7 worm cellular contexts compared by ENCODE assay signal in the genomic region with DNA sequence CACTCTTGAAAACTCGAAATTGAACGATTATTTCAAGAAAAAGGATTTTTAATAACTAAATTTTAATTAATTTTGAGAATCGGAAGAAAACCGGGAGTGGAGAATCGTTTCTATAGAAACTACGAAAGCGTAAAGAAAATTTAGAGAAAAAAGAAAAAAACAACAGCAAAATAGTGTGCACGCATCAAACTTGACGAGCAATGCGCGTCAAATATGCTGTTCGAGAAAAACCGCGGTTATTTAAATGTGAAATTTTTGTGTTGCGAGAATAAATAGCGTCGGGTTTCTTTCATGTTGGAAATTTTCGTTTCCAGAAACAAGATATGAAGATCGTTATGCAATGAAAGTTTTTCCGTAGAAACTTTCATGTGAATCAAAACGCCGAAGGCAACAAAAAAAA.
TF ChIP-seq lines count a peak whose summit lies in the region.

No protein-coding gene starts in this region.

TF ChIP-seq in whole organism, L1 larva, 84 proteins besides CTCF, POLR2A, EP300 and RAD21 (continues in another document):
- no peak for TF ChIP-seq sox-4 (tag; optimal IDR thresholded peaks at IDR 0.05; lab: Kevin White, UChicago)
- no peak for TF ChIP-seq pag-3 (tag; optimal IDR thresholded peaks at IDR 0.05; lab: Kevin White, UChicago; ENCODE audit: borderline replicate concordance, insufficient read depth)
- TF ChIP-seq hlh-4 (tag; optimal IDR thresholded peaks at IDR 0.05; lab: Kevin White, UChicago), result no peak
- TF ChIP-seq fkh-8 (tag; optimal IDR thresholded peaks at IDR 0.05; lab: Kevin White, UChicago), result no peak
- TF ChIP-seq mdl-1 (tag; optimal IDR thresholded peaks at IDR 0.05; lab: Kevin White, UChicago), result peak in 1 of 2 experiments; percentile 11
- TF ChIP-seq mef-2 (tag; optimal IDR thresholded peaks at IDR 0.05; lab: Kevin White, UChicago), result no peak
- peak; percentile 42 for TF ChIP-seq C16A3.4 (tag; optimal IDR thresholded peaks at IDR 0.05; lab: Kevin White, UChicago)
- TF ChIP-seq nhr-20 (tag; optimal IDR thresholded peaks at IDR 0.05; lab: Kevin White, UChicago), result peak; percentile 13
- TF ChIP-seq lsy-2 (tag; optimal IDR thresholded peaks at IDR 0.05; lab: Kevin White, UChicago), result peak; percentile 71 to 84
- TF ChIP-seq lin-15B (tag; optimal IDR thresholded peaks at IDR 0.05; lab: Kevin White, UChicago), result peak; percentile 32
- TF ChIP-seq nhr-77 (tag; optimal IDR thresholded peaks at IDR 0.05; lab: Kevin White, UChicago), result no peak
- no peak for TF ChIP-seq unc-62 (GFP tag; optimal IDR thresholded peaks at IDR 0.05; lab: Kevin White, UChicago)

TF ChIP-seq in whole organism, L2 larva, 48 proteins besides CTCF, POLR2A, EP300 and RAD21 (continues in another document):
- TF ChIP-seq crh-2 (tag; optimal IDR thresholded peaks at IDR 0.05; lab: Kevin White, UChicago) (peak; percentile 43), sma-9 (GFP tag; optimal IDR thresholded peaks at IDR 0.05; lab: Kevin White, UChicago) (peak; percentile 44), sma-9 (tag; optimal IDR thresholded peaks at IDR 0.05; lab: Kevin White, UChicago) (no peak), nhr-12 (tag; optimal IDR thresholded peaks at IDR 0.05; lab: Kevin White, UChicago) (no peak), lin-39 (tag; optimal IDR thresholded peaks at IDR 0.05; lab: Kevin White, UChicago) (no peak), lin-13 (GFP tag; optimal IDR thresholded peaks at IDR 0.05; lab: Kevin White, UChicago) (peak; percentile 43), nhr-25 (tag; optimal IDR thresholded peaks at IDR 0.05; lab: Kevin White, UChicago) (peak; percentile 24), C34F6.9 (tag; optimal IDR thresholded peaks at IDR 0.05; lab: Kevin White, UChicago) (peak; percentile 75), nhr-23 (tag; optimal IDR thresholded peaks at IDR 0.05; lab: Kevin White, UChicago) (no peak), nhr-129 (tag; optimal IDR thresholded peaks at IDR 0.05; lab: Kevin White, UChicago) (peak; percentile 38), nhr-11 (tag; optimal IDR thresholded peaks at IDR 0.05; lab: Kevin White, UChicago) (no peak), snpc-4 (tag; optimal IDR thresholded peaks at IDR 0.05; lab: Kevin White, UChicago) (peak; percentile 40), sma-3 (GFP tag; optimal IDR thresholded peaks at IDR 0.05; lab: Kevin White, UChicago) (peak; percentile 13)

TF ChIP-seq in whole organism, L3 larva, 47 proteins besides CTCF, POLR2A, EP300 and RAD21 (continues in another document):
- TF ChIP-seq nhr-12 (tag; optimal IDR thresholded peaks at IDR 0.05; lab: Kevin White, UChicago) (no peak), hmg-11 (tag; optimal IDR thresholded peaks at IDR 0.05; lab: Kevin White, UChicago) (peak; percentile 43), nhr-43 (tag; optimal IDR thresholded peaks at IDR 0.05; lab: Kevin White, UChicago; ENCODE audit: poor library complexity, severe bottlenecking) (no peak), R02D3.7 (tag; optimal IDR thresholded peaks at IDR 0.05; lab: Kevin White, UChicago) (peak; percentile 35), skn-1 (tag; optimal IDR thresholded peaks at IDR 0.05; lab: Kevin White, UChicago) (peak; percentile 29), nfya-1 (tag; optimal IDR thresholded peaks at IDR 0.05; lab: Kevin White, UChicago; ENCODE audit: insufficient read depth) (peak; percentile 79), nhr-23 (tag; optimal IDR thresholded peaks at IDR 0.05; lab: Kevin White, UChicago) (peak; percentile 1), lin-15B (tag; optimal IDR thresholded peaks at IDR 0.05; lab: Kevin White, UChicago) (peak; percentile 50), mdl-1 (tag; optimal IDR thresholded peaks at IDR 0.05; lab: Kevin White, UChicago) (no peak), mml-1 (tag; optimal IDR thresholded peaks at IDR 0.05; lab: Kevin White, UChicago) (no peak), ceh-16 (tag; optimal IDR thresholded peaks at IDR 0.05; lab: Kevin White, UChicago) (no peak), pha-4 (tag; optimal IDR thresholded peaks at IDR 0.05; lab: Kevin White, UChicago) (peak; percentile 78)

TF ChIP-seq in whole organism, L4 larva, 104 proteins besides CTCF, POLR2A, EP300 and RAD21 (continues in another document):
- TF ChIP-seq lir-3 (tag; optimal IDR thresholded peaks at IDR 0.05; lab: Kevin White, UChicago), result no peak
- TF ChIP-seq sdz-12 (GFP tag; optimal IDR thresholded peaks at IDR 0.05; lab: Kevin White, UChicago), result no peak
- no peak for TF ChIP-seq Y75B8A.6 (GFP tag; IDR thresholded peaks at IDR 0.05; lab: Robert Waterston, UW)
- peak; percentile 88 for TF ChIP-seq dpl-1 (GFP tag; optimal IDR thresholded peaks at IDR 0.05; lab: Kevin White, UChicago)
- no peak for TF ChIP-seq attf-4 (tag; optimal IDR thresholded peaks at IDR 0.05; lab: Kevin White, UChicago)
- TF ChIP-seq T26A8.4 (GFP tag; IDR thresholded peaks at IDR 0.05; lab: Robert Waterston, UW), result no peak
- no peak for TF ChIP-seq daf-12 (tag; optimal IDR thresholded peaks at IDR 0.05; lab: Kevin White, UChicago)
- no peak for TF ChIP-seq lin-39 (tag; optimal IDR thresholded peaks at IDR 0.05; lab: Kevin White, UChicago)
- no peak for TF ChIP-seq lin-1 (GFP tag; IDR thresholded peaks at IDR 0.05; lab: Robert Waterston, UW)
- peak in 1 of 2 experiments; percentile 76 for TF ChIP-seq lsy-2 (tag; optimal IDR thresholded peaks at IDR 0.05; lab: Kevin White, UChicago)
- no peak for TF ChIP-seq hif-1 (tag; optimal IDR thresholded peaks at IDR 0.05; lab: Kevin White, UChicago)
- TF ChIP-seq nhr-42 (GFP tag; IDR thresholded peaks at IDR 0.05; lab: Robert Waterston, UW), result no peak
- no peak for TF ChIP-seq F26F4.8 (GFP tag; conservative IDR thresholded peaks at IDR 0.05; lab: Robert Waterston, UW)
- TF ChIP-seq mes-2 (tag; optimal IDR thresholded peaks at IDR 0.05; lab: Kevin White, UChicago; ENCODE audit: poor library complexity, severe bottlenecking), result peak; percentile 74

TF ChIP-seq in whole organism, late embryonic, 69 proteins besides CTCF, POLR2A, EP300 and RAD21:
- TF ChIP-seq nfya-1 (tag; optimal IDR thresholded peaks at IDR 0.05; lab: Kevin White, UChicago) (peak; percentile 14), elt-4 (tag; optimal IDR thresholded peaks at IDR 0.05; lab: Kevin White, UChicago) (no peak), ceh-45 (GFP tag; IDR thresholded peaks at IDR 0.05; lab: Robert Waterston, UW) (no peak), syd-9 (tag; optimal IDR thresholded peaks at IDR 0.05; lab: Kevin White, UChicago) (no peak), sox-2 (GFP tag; IDR thresholded peaks at IDR 0.05; lab: Robert Waterston, UW) (no peak), hlh-8 (tag; optimal IDR thresholded peaks at IDR 0.05; lab: Kevin White, UChicago) (no peak), C38D4.7 (GFP tag; optimal IDR thresholded peaks at IDR 0.05; lab: Kevin White, UChicago) (no peak)

TF ChIP-seq in whole organism, mixed stage, embryonic, 35 proteins besides CTCF, POLR2A, EP300 and RAD21:
- TF ChIP-seq ceh-83 (GFP tag; optimal IDR thresholded peaks at IDR 0.05; lab: Kevin White, UChicago), result no peak
- no peak for TF ChIP-seq mls-2 (tag; optimal IDR thresholded peaks at IDR 0.05; lab: Kevin White, UChicago)
- TF ChIP-seq mab-5 (tag; optimal IDR thresholded peaks at IDR 0.05; lab: Kevin White, UChicago), result no peak
- peak; percentile 50 for TF ChIP-seq pha-4 (tag; optimal IDR thresholded peaks at IDR 0.05; lab: Kevin White, UChicago)
- TF ChIP-seq ceh-43 (GFP tag; optimal IDR thresholded peaks at IDR 0.05; lab: Kevin White, UChicago), result no peak
- TF ChIP-seq ceh-39 (tag; optimal IDR thresholded peaks at IDR 0.05; lab: Kevin White, UChicago), result peak; percentile 14
- no peak for TF ChIP-seq hlh-1 (tag; optimal IDR thresholded peaks at IDR 0.05; lab: Kevin White, UChicago)
- TF ChIP-seq lin-13 (tag; optimal IDR thresholded peaks at IDR 0.05; lab: Kevin White, UChicago), result peak; percentile 17
- TF ChIP-seq cnd-1 (tag; optimal IDR thresholded peaks at IDR 0.05; lab: Kevin White, UChicago), result no peak
- no peak for TF ChIP-seq ham-2 (GFP tag; optimal IDR thresholded peaks at IDR 0.05; lab: Kevin White, UChicago)
- TF ChIP-seq zip-8 (tag; optimal IDR thresholded peaks at IDR 0.05; lab: Kevin White, UChicago), result no peak
- TF ChIP-seq ces-1 (GFP tag; optimal IDR thresholded peaks at IDR 0.05; lab: Kevin White, UChicago), result peak; percentile 50
- no peak for TF ChIP-seq unc-62 (GFP tag; optimal IDR thresholded peaks at IDR 0.05; lab: Kevin White, UChicago)
- peak; percentile 40 for TF ChIP-seq nhr-237 (tag; optimal IDR thresholded peaks at IDR 0.05; lab: Kevin White, UChicago)
- TF ChIP-seq tbx-8 (GFP tag; optimal IDR thresholded peaks at IDR 0.05; lab: Kevin White, UChicago), result no peak
- peak; percentile 68 for TF ChIP-seq lsy-2 (tag; optimal IDR thresholded peaks at IDR 0.05; lab: Kevin White, UChicago)
- no peak for TF ChIP-seq unc-39 (tag; optimal IDR thresholded peaks at IDR 0.05; lab: Kevin White, UChicago)
- no peak for TF ChIP-seq sem-2 (GFP tag; optimal IDR thresholded peaks at IDR 0.05; lab: Kevin White, UChicago)
- peak; percentile 26 for TF ChIP-seq mep-1 (tag; optimal IDR thresholded peaks at IDR 0.05; lab: Kevin White, UChicago)

TF ChIP-seq in whole organism, young adult, 124 proteins besides CTCF, POLR2A, EP300 and RAD21 (continues in another document):
- no peak for TF ChIP-seq him-1 (tag; optimal IDR thresholded peaks at IDR 0.05; lab: Kevin White, UChicago)
- TF ChIP-seq mcd-1 (GFP tag; IDR thresholded peaks at IDR 0.05; lab: Robert Waterston, UW), result peak; percentile 14; the same call in 1 of the 2 replicates
- TF ChIP-seq ceh-91 (GFP tag; IDR thresholded peaks at IDR 0.05; lab: Robert Waterston, UW), result no peak
- no peak for TF ChIP-seq ama-1 (optimal IDR thresholded peaks at IDR 0.05; lab: Kevin White, UChicago)
- TF ChIP-seq ama-1 (GFP tag; optimal IDR thresholded peaks at IDR 0.05; lab: Kevin White, UChicago), result no peak
- no peak for TF ChIP-seq ztf-25 (GFP tag; IDR thresholded peaks at IDR 0.05; lab: Robert Waterston, UW)
- no peak for TF ChIP-seq pbrm-1 (GFP tag; IDR thresholded peaks at IDR 0.05; lab: Robert Waterston, UW)
- peak; percentile 55; the same call in 1 of the 2 replicates for TF ChIP-seq attf-3 (GFP tag; conservative IDR thresholded peaks at IDR 0.05; lab: Robert Waterston, UW)
- TF ChIP-seq Y79H2A.3 (GFP tag; conservative IDR thresholded peaks at IDR 0.05; lab: Robert Waterston, UW), result no peak
- TF ChIP-seq ceh-79 (tag; optimal IDR thresholded peaks at IDR 0.05; lab: Kevin White, UChicago), result no peak
- no peak for TF ChIP-seq egl-18 (GFP tag; IDR thresholded peaks at IDR 0.05; lab: Robert Waterston, UW)
- no peak for TF ChIP-seq sdz-38 (tag; optimal IDR thresholded peaks at IDR 0.05; lab: Kevin White, UChicago)
- TF ChIP-seq repo-1 (tag; optimal IDR thresholded peaks at IDR 0.05; lab: Kevin White, UChicago), result no peak
- TF ChIP-seq lsl-1 (GFP tag; optimal IDR thresholded peaks at IDR 0.05; lab: Kevin White, UChicago), result no peak
- TF ChIP-seq let-607 (tag; optimal IDR thresholded peaks at IDR 0.05; lab: Kevin White, UChicago), result no peak
- no peak for TF ChIP-seq pha-4 (tag; optimal IDR thresholded peaks at IDR 0.05; lab: Kevin White, UChicago)
- no peak for TF ChIP-seq chd-7 (tag; optimal IDR thresholded peaks at IDR 0.05; lab: Kevin White, UChicago)
- TF ChIP-seq ceh-100 (GFP tag; IDR thresholded peaks at IDR 0.05; lab: Robert Waterston, UW), result no peak
- TF ChIP-seq hmg-1.2 (GFP tag; IDR thresholded peaks at IDR 0.05; lab: Robert Waterston, UW), result peak; percentile 31; the same call in 1 of the 2 replicates
- TF ChIP-seq ceh-27 (GFP tag; optimal IDR thresholded peaks at IDR 0.05; lab: Kevin White, UChicago), result no peak
- TF ChIP-seq mxl-1 (tag; optimal IDR thresholded peaks at IDR 0.05; lab: Kevin White, UChicago), result no peak
